Worm (Caenorhabditis elegans): ENCODE measurements around the gene rpia-1.
A peak's percentile ranks its signal among the peaks of the same experiment; 100 is the strongest.

The rpia-1 gene

DNA sequence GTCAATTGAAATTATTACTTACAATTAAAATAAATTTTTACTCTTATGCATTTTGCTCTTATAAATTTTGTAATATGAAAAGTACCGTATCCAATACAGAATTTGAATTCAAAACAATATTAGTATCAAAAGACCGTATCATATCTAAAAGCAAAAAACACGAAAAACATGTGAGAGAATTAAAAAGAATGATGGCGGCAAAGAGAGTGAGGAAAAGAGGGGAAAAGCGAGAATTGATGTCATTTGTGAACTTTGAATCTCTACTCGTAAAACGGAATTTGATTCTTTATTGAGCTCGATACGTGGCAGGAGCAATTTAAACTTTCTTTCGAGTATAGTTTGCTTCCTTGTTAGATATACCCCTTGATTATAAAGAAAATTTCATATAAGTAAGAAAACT, 31.6 kb downstream of the rpia-1 start:
- TF ChIP-seq snu-23 (GFP tag; optimal IDR thresholded peaks at IDR 0.05) (peak; percentile 35), snpc-4 (tag; optimal IDR thresholded peaks at IDR 0.05) (no peak), ceh-90 (tag; optimal IDR thresholded peaks at IDR 0.05) (no peak), fkh-10 (GFP tag; optimal IDR thresholded peaks at IDR 0.05) (no peak), nhr-71 (tag; optimal IDR thresholded peaks at IDR 0.05) (peak; percentile 31), blmp-1 (tag; optimal IDR thresholded peaks at IDR 0.05) (peak; percentile 3), nhr-90 (tag; optimal IDR thresholded peaks at IDR 0.05; ENCODE audit: poor library complexity) (no peak), lin-14 (GFP tag; optimal IDR thresholded peaks at IDR 0.05) (peak; percentile 49), dpl-1 (GFP tag; optimal IDR thresholded peaks at IDR 0.05) (peak in 1 of 3 experiments; percentile 8)

DNA sequence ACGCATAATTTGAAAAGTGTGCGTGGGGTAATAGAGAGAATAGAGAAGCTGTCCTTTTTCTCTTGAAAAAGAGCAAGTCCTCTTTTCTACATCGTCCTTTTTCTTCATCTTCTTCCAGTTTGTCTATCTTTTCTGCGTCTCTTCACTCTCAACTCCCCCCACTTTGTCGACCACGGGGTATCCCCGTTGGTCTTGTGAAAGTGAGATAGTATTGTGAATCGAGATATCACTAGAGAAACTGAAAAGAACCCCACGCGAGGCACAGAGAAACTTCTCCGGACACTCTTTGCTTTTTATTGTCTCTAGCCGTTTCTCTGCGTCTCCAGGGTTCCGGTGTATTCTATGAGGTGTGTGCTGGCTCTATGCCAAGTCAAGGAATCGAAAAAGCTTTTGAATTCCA, 32.7 kb downstream of the rpia-1 start:
- TF ChIP-seq efl-1 (optimal IDR thresholded peaks at IDR 0.05) (peak; percentile 87 to 92), efl-1 (GFP tag; optimal IDR thresholded peaks at IDR 0.05 in 1 of 2) (peak; percentile 61 to 97), lin-13 (GFP tag; optimal IDR thresholded peaks at IDR 0.05) (peak; percentile 89), C16A3.4 (tag; optimal IDR thresholded peaks at IDR 0.05) (peak; percentile 87), sup-37 (GFP tag; optimal IDR thresholded peaks at IDR 0.05) (peak; percentile 41), mep-1 (tag; optimal IDR thresholded peaks at IDR 0.05) (peak; percentile 94), hlh-17 (GFP tag; optimal IDR thresholded peaks at IDR 0.05; ENCODE audit: borderline replicate concordance) (no peak), snpc-4 (tag; optimal IDR thresholded peaks at IDR 0.05) (peak; percentile 68), grh-1 (GFP tag; IDR thresholded peaks at IDR 0.05) (peak; percentile 77), zip-4 (GFP tag; optimal IDR thresholded peaks at IDR 0.05) (peak; percentile 49), nhr-237 (tag; optimal IDR thresholded peaks at IDR 0.05) (peak; percentile 52), ceh-8 (GFP tag; optimal IDR thresholded peaks at IDR 0.05) (peak; percentile 82), lin-14 (GFP tag; optimal IDR thresholded peaks at IDR 0.05) (peak; percentile 99), hpl-2 (GFP tag; optimal IDR thresholded peaks at IDR 0.05) (peak; percentile 75), fkh-8 (tag; optimal IDR thresholded peaks at IDR 0.05) (peak; percentile 98), nhr-12 (tag; optimal IDR thresholded peaks at IDR 0.05) (no peak), lin-39 (tag; optimal IDR thresholded peaks at IDR 0.05) (peak; percentile 72), unc-98 (GFP tag; IDR thresholded peaks at IDR 0.05) (peak; percentile 71), nhr-19 (GFP tag; conservative IDR thresholded peaks at IDR 0.05) (peak; percentile 93), aly-2 (tag; optimal IDR thresholded peaks at IDR 0.05) (peak; percentile 69), xbp-1 (tag; optimal IDR thresholded peaks at IDR 0.05) (peak; percentile 88), nhr-85 (tag) (peak; percentile 97), zag-1 (tag; optimal IDR thresholded peaks at IDR 0.05) (peak; percentile 79), nhr-20 (tag; optimal IDR thresholded peaks at IDR 0.05) (peak; percentile 95), unc-86 (tag; optimal IDR thresholded peaks at IDR 0.05) (peak; percentile 97), isw-1 (GFP tag; IDR thresholded peaks at IDR 0.05) (peak; percentile 93), nhr-71 (tag; optimal IDR thresholded peaks at IDR 0.05) (peak; percentile 99), ztf-4 (tag; optimal IDR thresholded peaks at IDR 0.05) (peak; percentile 94), Y116A8C.19 (tag; optimal IDR thresholded peaks at IDR 0.05; ENCODE audit: borderline replicate concordance) (no peak), mab-9 (GFP tag; IDR thresholded peaks at IDR 0.05) (peak; percentile 82), vab-15 (tag; optimal IDR thresholded peaks at IDR 0.05) (no peak), nhr-77 (tag; optimal IDR thresholded peaks at IDR 0.05) (peak; percentile 86), F16B12.6 (tag; optimal IDR thresholded peaks at IDR 0.05) (no peak), fkh-4 (tag; optimal IDR thresholded peaks at IDR 0.05; ENCODE audit: borderline replicate concordance) (peak; percentile 13), nhr-84 (tag; optimal IDR thresholded peaks at IDR 0.05) (no peak), nhr-90 (tag; optimal IDR thresholded peaks at IDR 0.05; ENCODE audit: poor library complexity) (peak; percentile 86), pqm-1 (tag; optimal IDR thresholded peaks at IDR 0.05) (peak; percentile 51), nhr-47 (tag; optimal IDR thresholded peaks at IDR 0.05) (peak; percentile 95), aha-1 (tag; optimal IDR thresholded peaks at IDR 0.05) (peak; percentile 34), tbx-2 (tag; optimal IDR thresholded peaks at IDR 0.05) (peak; percentile 96), unc-30 (tag; optimal IDR thresholded peaks at IDR 0.05) (no peak), skn-1 (tag; optimal IDR thresholded peaks at IDR 0.05) (peak; percentile 70), ets-5 (GFP tag; IDR thresholded peaks at IDR 0.05) (no peak), sox-4 (tag; optimal IDR thresholded peaks at IDR 0.05) (peak; percentile 62), elt-2 (tag; optimal IDR thresholded peaks at IDR 0.05) (peak; percentile 80), ceh-88 (GFP tag; IDR thresholded peaks at IDR 0.05) (peak; percentile 68), jun-1 (tag; optimal IDR thresholded peaks at IDR 0.05) (peak; percentile 88), blmp-1 (tag; optimal IDR thresholded peaks at IDR 0.05) (peak; percentile 70)
